Worm (Caenorhabditis elegans) whole organism, L4/young adult: ENCODE data around the gene C36E6.2.
A peak's percentile ranks its signal among the peaks of the same experiment; 100 is the strongest.

Experiments used
- W03F9.2 ChIP-seq: fragments of 150-350 bp; optimal IDR thresholded peaks from 2 replicates; lab custom pipeline; 2014; ENCODE audit warnings: missing biosample characterization, missing genetic modification characterization
- dao-5 ChIP-seq: sonication (generic microtip); optimal IDR thresholded peaks from 2 replicates; lab custom pipeline; 2016; ENCODE audit warnings: missing genotype, missing genetic modification characterization, moderate library complexity, missing compliant biosample characterization
- him-1 ChIP-seq: sonication (generic microtip); optimal IDR thresholded peaks from 2 replicates; lab custom pipeline; 2016; ENCODE audit warnings: missing genotype, missing genetic modification reagents, missing genetic modification characterization, missing compliant biosample characterization

Gene C36E6.2

DNA sequence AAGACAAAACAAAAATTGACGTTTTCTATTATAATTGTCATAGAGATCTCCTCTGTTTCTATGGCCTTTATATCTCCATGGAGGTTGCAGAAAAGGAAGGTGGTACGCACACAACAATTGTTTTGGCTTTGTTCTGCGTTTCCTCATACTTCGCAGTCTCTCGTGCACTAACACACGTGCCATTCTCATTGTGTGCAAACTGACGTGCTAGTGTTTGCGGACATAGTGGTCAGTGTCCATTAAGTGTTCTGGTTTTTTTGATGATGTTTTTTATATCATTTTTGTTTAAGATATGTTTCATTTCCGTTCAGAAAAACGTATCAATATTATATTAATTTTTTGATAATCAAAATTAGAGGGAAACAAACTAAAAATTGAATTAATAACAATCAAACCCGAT is at the start of gene C36E6.2:
TSS of gene C36E6.2 (plus strand) at position 261 of the 400 bp plus-strand sequence.
- TF ChIP-seq W03F9.2 (tag; lab: Kevin White, UChicago): peak; percentile 57
- TF ChIP-seq dao-5 (tag; lab: Kevin White, UChicago): no peak
- TF ChIP-seq him-1 (tag; lab: Kevin White, UChicago): no peak

DNA sequence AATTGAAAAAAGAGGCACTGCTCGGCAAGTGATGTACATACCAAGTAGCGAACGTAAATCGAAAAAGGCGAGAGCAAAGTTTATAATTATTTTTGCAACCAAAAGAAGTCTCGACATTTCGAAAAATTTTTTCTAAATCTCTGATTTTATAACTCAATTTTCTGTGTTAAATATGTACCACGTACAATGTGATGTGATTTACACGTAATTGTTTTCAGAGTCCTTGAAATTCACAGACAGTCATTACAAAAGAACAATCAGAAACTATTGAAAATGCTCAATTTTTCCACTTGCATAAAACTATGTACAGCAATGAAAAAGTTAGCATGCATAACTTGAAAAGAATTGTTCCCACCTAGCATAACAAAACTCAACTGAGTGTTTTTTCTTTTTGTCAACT is 48.4 kb upstream of the C36E6.2 start:
- no peak for TF ChIP-seq him-1 (tag; lab: Kevin White, UChicago)
- TF ChIP-seq W03F9.2 (tag; lab: Kevin White, UChicago): no peak
- TF ChIP-seq dao-5 (tag; lab: Kevin White, UChicago): no peak

ce11 chrX:17408855-17409254 is 42.6 kb upstream of the C36E6.2 start:
- no peak for TF ChIP-seq dao-5 (tag; lab: Kevin White, UChicago)
- TF ChIP-seq him-1 (tag; lab: Kevin White, UChicago): no peak
- no peak for TF ChIP-seq W03F9.2 (tag; lab: Kevin White, UChicago)

DNA sequence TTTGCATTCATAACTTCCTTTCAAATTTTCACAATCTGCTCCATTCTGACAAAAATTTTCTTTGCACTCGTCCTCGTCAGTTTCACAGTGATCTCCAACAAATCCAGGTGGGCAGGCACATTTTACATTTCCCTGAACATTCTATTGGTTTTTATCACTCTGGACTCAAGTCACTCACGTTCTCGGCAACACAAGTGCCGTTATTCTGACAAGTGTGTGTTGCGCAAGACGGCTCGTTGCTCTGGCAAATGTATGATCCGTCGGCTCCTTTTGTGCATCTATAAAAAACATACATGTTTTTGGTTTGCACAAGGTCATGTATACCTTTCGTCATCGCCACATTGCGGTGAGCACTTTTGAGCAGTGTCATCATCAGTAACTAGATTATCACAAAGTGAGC is 38.8 kb upstream of the C36E6.2 start:
- TF ChIP-seq W03F9.2 (tag; lab: Kevin White, UChicago) (no peak), dao-5 (tag; lab: Kevin White, UChicago) (no peak)

- TF ChIP-seq him-1 (tag; lab: Kevin White, UChicago): no peak
- no peak for TF ChIP-seq dao-5 (tag; lab: Kevin White, UChicago)
- TF ChIP-seq W03F9.2 (tag; lab: Kevin White, UChicago): no peak
Measured at ce11 chrX:17413868-17414267, 37.6 kb upstream of the C36E6.2 start, which contains the start of gene crb-1. TSS of gene crb-1 (minus strand) at chrX:17414014.

DNA sequence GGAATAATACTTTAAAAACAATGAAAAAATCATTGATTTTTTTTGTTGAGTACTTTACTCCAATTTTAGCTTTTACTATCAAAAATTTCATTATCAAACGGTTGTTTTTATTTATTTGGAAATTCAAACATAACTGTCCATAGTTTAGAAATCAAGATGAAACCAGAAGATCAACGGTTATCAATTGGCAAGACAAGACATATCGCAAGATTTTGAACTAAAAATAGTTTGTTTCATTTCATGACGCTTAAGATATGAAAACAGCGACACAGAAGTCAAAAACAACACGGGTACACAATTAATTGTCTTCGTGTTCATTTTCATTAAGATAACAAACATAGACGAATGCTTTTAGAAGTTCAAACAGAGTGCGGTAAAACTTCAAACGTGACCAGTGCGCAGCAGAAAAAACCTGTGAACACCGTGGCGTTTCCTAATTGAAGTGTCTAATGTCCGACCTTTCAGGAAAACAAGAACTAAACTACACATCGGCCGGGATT is 33.9 kb upstream of the C36E6.2 start:
- TF ChIP-seq W03F9.2 (tag; lab: Kevin White, UChicago) (no peak), him-1 (tag; lab: Kevin White, UChicago) (no peak), dao-5 (tag; lab: Kevin White, UChicago) (no peak)

DNA sequence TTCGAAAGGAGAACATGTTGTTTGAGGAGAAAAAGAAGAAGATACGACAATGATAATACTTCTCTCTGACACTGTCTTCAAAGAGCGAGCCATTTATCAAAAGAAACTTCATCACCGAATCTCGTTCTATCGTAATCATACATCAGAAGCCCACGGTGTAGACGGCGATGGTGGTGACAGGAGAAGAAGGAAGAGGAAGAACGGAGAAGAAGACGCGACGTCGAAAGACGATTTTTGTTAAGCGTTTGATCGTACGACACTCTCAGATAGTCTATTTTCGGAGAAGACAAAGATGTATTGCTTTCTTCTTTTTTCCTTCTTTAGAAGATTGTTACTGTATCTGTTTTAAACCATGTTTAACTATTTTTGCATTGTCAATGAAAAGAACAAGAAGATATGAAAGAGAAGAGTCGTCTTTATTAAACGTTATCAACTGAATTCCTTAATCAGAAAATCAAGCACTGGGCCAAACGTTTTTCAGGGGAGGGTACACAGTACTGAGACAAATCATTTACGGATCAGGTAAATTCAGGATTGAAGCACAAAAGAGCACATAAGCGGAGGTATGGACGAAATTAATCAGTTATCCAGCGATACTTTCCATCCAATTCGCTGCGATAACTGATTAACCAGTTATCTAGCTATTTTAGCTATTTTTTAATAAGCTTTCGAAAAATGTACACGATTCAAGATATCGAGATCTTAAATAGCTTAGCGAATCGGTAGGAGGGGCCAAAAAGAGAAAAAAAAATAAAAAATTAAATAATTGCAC is 31.5 kb upstream of the C36E6.2 start:
- TF ChIP-seq dao-5 (tag; lab: Kevin White, UChicago) (no peak), him-1 (tag; lab: Kevin White, UChicago) (no peak), W03F9.2 (tag; lab: Kevin White, UChicago) (no peak)

- TF ChIP-seq dao-5 (tag; lab: Kevin White, UChicago) (no peak), W03F9.2 (tag; lab: Kevin White, UChicago) (no peak), him-1 (tag; lab: Kevin White, UChicago) (no peak)
Measured at ce11 chrX:17420585-17421459, 30.6 kb upstream of the C36E6.2 start.

DNA sequence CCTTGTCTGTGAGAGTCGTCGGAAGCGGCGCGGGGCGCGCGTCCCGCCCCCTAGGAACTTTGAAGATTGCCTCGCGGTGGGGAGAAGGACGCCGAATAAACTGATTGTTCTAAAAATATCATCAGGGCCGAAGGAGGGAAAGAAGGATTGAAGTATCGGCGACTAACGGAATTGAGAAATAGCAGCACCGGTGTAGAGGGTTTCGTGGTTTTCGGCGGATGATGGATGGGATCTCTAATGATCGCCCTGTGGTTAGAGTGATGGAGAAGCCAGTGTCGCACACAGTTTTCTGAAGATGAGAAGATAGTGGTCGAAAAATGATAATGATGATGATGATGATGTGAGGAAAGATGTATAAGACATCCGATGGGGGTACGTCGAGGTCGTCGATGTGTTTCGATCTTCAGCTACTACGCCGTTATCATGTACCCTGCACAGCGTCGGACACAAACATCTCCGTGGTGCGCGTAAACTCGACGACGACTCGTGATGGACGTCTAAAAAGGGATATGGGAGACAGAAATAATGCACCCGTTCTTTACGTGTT is 29.9 kb upstream of the C36E6.2 start, which contains the start of gene osm-11:
TSS of gene osm-11 (minus strand) at position 51 of the 547 bp plus-strand sequence.
- TF ChIP-seq him-1 (tag; lab: Kevin White, UChicago): no peak
- TF ChIP-seq dao-5 (tag; lab: Kevin White, UChicago): no peak
- no peak for TF ChIP-seq W03F9.2 (tag; lab: Kevin White, UChicago)

- TF ChIP-seq W03F9.2 (tag; lab: Kevin White, UChicago): no peak
- TF ChIP-seq dao-5 (tag; lab: Kevin White, UChicago): no peak
- no peak for TF ChIP-seq him-1 (tag; lab: Kevin White, UChicago)
Measured at ce11 chrX:17422593-17422992, 28.9 kb upstream of the C36E6.2 start.

- TF ChIP-seq W03F9.2 (tag; lab: Kevin White, UChicago) (no peak), dao-5 (tag; lab: Kevin White, UChicago) (no peak), him-1 (tag; lab: Kevin White, UChicago) (no peak)
Measured at ce11 chrX:17423894-17424594, 27.4 kb upstream of the C36E6.2 start.

DNA sequence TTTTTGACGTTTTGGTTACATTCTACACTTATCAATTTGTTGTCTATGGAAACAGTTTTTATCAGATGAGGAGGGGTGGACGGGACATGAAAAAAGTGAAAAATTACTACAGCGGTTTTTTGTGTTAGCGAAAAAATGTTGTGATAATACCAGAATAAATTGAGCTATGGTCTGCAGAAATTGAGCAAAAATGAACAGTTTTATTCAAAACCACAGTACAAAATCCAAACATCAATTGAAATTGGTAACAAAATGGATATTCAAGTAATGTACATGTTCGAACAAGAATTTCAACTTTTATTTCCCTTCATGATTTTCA is 26.9 kb upstream of the C36E6.2 start:
- TF ChIP-seq W03F9.2 (tag; lab: Kevin White, UChicago) (no peak), him-1 (tag; lab: Kevin White, UChicago) (no peak), dao-5 (tag; lab: Kevin White, UChicago) (no peak)
